Worm (Caenorhabditis elegans) whole organism, L4 larva: ENCODE measurements around the gene T13F3.4.
A peak's percentile ranks its signal among the peaks of the same experiment; 100 is the strongest.

Source experiments
- F26F4.8 ChIP-seq: fragments of 200-800 bp; sonication (Bioruptor generic); conservative IDR thresholded peaks from 2 replicates; pipeline ENCODE4 v1.3.6; 2022; ENCODE audit warnings: missing genetic modification characterization, missing compliant biosample characterization
- F44E2.7 ChIP-seq: fragments of 200-800 bp; sonication (Bioruptor generic); IDR thresholded peaks from 2 replicates; pipeline ENCODE4 v2.1.2; 2022; ENCODE audit warnings: missing genetic modification characterization, missing compliant biosample characterization
- T20F7.1 ChIP-seq: fragments of 200-800 bp; sonication (Bioruptor generic); optimal IDR thresholded peaks from 2 replicates; lab custom pipeline; 2018; ENCODE audit warnings: mild to moderate bottlenecking, missing genetic modification characterization, missing compliant biosample characterization
- aha-1 ChIP-seq: fragments of 150-350 bp; peaks from one replicate; lab custom pipeline; 2014; ENCODE audit warnings: missing biosample characterization, missing genetic modification characterization
- aly-2 ChIP-seq: sonication (generic microtip); optimal IDR thresholded peaks from 2 replicates; lab custom pipeline; 2018; ENCODE audit warnings: missing biosample characterization, missing genetic modification characterization
- ces-1 ChIP-seq: fragments of 150-350 bp; sonication (generic microtip); optimal IDR thresholded peaks from 4 replicates; lab custom pipeline; 2014; ENCODE audit warnings: missing biosample characterization, missing genetic modification reagents, missing genetic modification characterization
- daf-12 ChIP-seq: fragments of 150-350 bp; optimal IDR thresholded peaks from 2 replicates; lab custom pipeline; 2014; ENCODE audit warnings: missing biosample characterization, missing genetic modification reagents, missing genetic modification characterization
- dmd-6 ChIP-seq: fragments of 200-800 bp; sonication (Bioruptor generic); IDR thresholded peaks from 2 replicates; pipeline ENCODE4 v1.3.6; 2022; ENCODE audit warnings: missing genetic modification reagents, missing genetic modification characterization, missing compliant biosample characterization
- dpl-1 ChIP-seq: fragments of 150-350 bp; optimal IDR thresholded peaks from 2 replicates; lab custom pipeline; 2014; ENCODE audit warnings: missing biosample characterization, missing genetic modification reagents, missing genetic modification characterization
- egl-43 ChIP-seq: fragments of 200-800 bp; sonication (Bioruptor generic); IDR thresholded peaks from 2 replicates; pipeline ENCODE4 v1.3.6; 2022; ENCODE audit warnings: missing genetic modification reagents, missing genetic modification characterization, missing compliant biosample characterization
- fos-1 ChIP-seq: fragments of 150-350 bp; optimal IDR thresholded peaks from 2 replicates; lab custom pipeline; 2014; ENCODE audit warnings: missing biosample characterization, missing genetic modification characterization
- lim-7 ChIP-seq: fragments of 200-800 bp; sonication (Bioruptor generic); IDR thresholded peaks from 2 replicates; pipeline ENCODE4 v1.3.6; 2022; ENCODE audit warnings: missing genetic modification characterization, missing compliant biosample characterization
- lin-1 ChIP-seq: fragments of 200-800 bp; sonication (Bioruptor generic); IDR thresholded peaks from 2 replicates; pipeline ENCODE4 v1.3.6; 2022; ENCODE audit warnings: missing genetic modification reagents, missing genetic modification characterization, missing compliant biosample characterization
- madf-5 ChIP-seq, 2 experiments: fragments of 200-800 bp; sonication (Bioruptor generic); IDR thresholded peaks; 2 replicates each; pipeline ENCODE4 v1.3.6; 2022; ENCODE audit warnings: missing compliant biosample characterization in 2 of 2, missing genetic modification characterization in 2 of 2
- madf-9 ChIP-seq: fragments of 200-800 bp; sonication (Bioruptor generic); conservative IDR thresholded peaks from 2 replicates; pipeline ENCODE4 v1.3.6; 2022; ENCODE audit warnings: missing genetic modification reagents, missing genetic modification characterization, missing compliant biosample characterization
- mdt-29 ChIP-seq: fragments of 200-800 bp; sonication (Bioruptor generic); IDR thresholded peaks from 2 replicates; pipeline ENCODE4 v1.3.6; 2022; ENCODE audit warnings: missing genetic modification reagents, missing genetic modification characterization, missing compliant biosample characterization
- mep-1 ChIP-seq: fragments of 150-350 bp; sonication (generic microtip); optimal IDR thresholded peaks from 3 replicates; lab custom pipeline; 2014; ENCODE audit warnings: missing biosample characterization, missing genetic modification characterization
- mxl-2 ChIP-seq: fragments of 200-800 bp; sonication (Bioruptor generic); conservative IDR thresholded peaks from 2 replicates; pipeline ENCODE4 v1.3.6; 2022; ENCODE audit warnings: missing genetic modification reagents, missing genetic modification characterization, missing compliant biosample characterization
- nhr-10 ChIP-seq: fragments of 150-350 bp; optimal IDR thresholded peaks from 2 replicates; lab custom pipeline; 2014; ENCODE audit warnings: missing biosample characterization, missing genetic modification characterization
- nhr-102 ChIP-seq: sonication (generic microtip); optimal IDR thresholded peaks from 2 replicates; lab custom pipeline; 2016; ENCODE audit warnings: mild to moderate bottlenecking, missing genetic modification characterization, moderate library complexity, missing compliant biosample characterization
- nhr-28 ChIP-seq: fragments of 150-350 bp; optimal IDR thresholded peaks from 2 replicates; lab custom pipeline; 2014; ENCODE audit warnings: missing biosample characterization, missing genetic modification characterization
- pqm-1 ChIP-seq: sonication (generic microtip); optimal IDR thresholded peaks from 2 replicates; lab custom pipeline; 2017; ENCODE audit warnings: missing biosample characterization, missing genetic modification characterization
- rbr-2 ChIP-seq: sonication (generic microtip); optimal IDR thresholded peaks from 2 replicates; lab custom pipeline; 2016; ENCODE audit warnings: missing genotype, missing genetic modification characterization, missing compliant biosample characterization
- set-16 ChIP-seq: fragments of 200-800 bp; sonication (Bioruptor generic); IDR thresholded peaks from 2 replicates; pipeline ENCODE4 v1.3.6; 2022; ENCODE audit warnings: missing genetic modification reagents, missing genetic modification characterization, missing compliant biosample characterization
- snpc-1.2 ChIP-seq: fragments of 200-800 bp; sonication (Bioruptor generic); IDR thresholded peaks from 2 replicates; pipeline ENCODE4 v1.3.6; 2022; ENCODE audit warnings: missing genetic modification reagents, missing genetic modification characterization, missing compliant biosample characterization
- unc-62 ChIP-seq, 3 experiments: fragments of 150-350 bp in 1 of 3; sonication (generic microtip); optimal IDR thresholded peaks in 2 of 3; peaks in 1 of 3; 1 replicate in 1 of 3; 2 replicates in 2 of 3; lab custom pipeline; 2014 to 2017; ENCODE audit warnings: missing biosample characterization in 3 of 3, missing genetic modification characterization in 3 of 3, missing genetic modification reagents in 3 of 3, missing genotype in 1 of 3
- zag-1 ChIP-seq: fragments of 150-350 bp; optimal IDR thresholded peaks from 2 replicates; lab custom pipeline; 2014; ENCODE audit warnings: missing biosample characterization, missing genetic modification characterization
- zfp-2 ChIP-seq: sonication (generic microtip); optimal IDR thresholded peaks from 2 replicates; lab custom pipeline; 2016; ENCODE audit warnings: mild to moderate bottlenecking, missing genetic modification characterization, missing compliant biosample characterization
- zfp-3 ChIP-seq: fragments of 200-800 bp; sonication (Bioruptor generic); conservative IDR thresholded peaks from 2 replicates; pipeline ENCODE4 v1.3.6; 2022; ENCODE audit warnings: missing genetic modification reagents, missing genetic modification characterization, missing compliant biosample characterization
- ztf-11 ChIP-seq: fragments of 150-350 bp; optimal IDR thresholded peaks from 2 replicates; lab custom pipeline; 2014; ENCODE audit warnings: missing biosample characterization, missing genetic modification characterization

The T13F3.4 gene

DNA sequence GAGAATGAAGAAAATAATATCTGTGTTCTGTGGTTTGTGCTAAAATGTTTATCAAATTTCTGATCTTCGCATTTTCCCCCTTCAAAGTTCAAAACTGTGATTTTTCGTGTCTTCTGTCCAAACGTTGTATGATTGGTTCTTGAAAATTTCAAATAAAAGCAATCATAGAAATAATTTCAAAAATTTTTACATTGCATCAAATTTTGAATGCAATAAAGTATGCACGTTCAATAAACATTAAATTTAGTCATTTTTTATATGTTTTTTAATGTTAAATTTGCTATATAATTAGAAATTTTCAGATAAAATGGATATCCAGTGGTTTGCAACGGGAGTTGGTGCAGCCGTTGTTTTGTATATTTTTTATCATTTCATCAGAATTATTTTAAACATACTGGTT, 42.4 kb downstream of the T13F3.4 start, which contains the start of gene stdh-2:
Gene stdh-2, plus strand, starts transcription at position 301 of the 400 bp plus-strand sequence.
- TF ChIP-seq F26F4.8 (GFP tag; lab: Robert Waterston, UW) (no peak), dmd-6 (GFP tag; lab: Robert Waterston, UW) (no peak), nhr-28 (tag; lab: Kevin White, UChicago) (peak; percentile 54), aly-2 (tag; lab: Kevin White, UChicago) (no peak), egl-43 (GFP tag; lab: Robert Waterston, UW) (no peak), set-16 (GFP tag; lab: Robert Waterston, UW) (no peak), dpl-1 (GFP tag; lab: Kevin White, UChicago) (no peak), nhr-102 (tag; lab: Kevin White, UChicago) (no peak)
- TF ChIP-seq, all 104 proteins: peak for 1

ce11 chrV:16220020-16220419, 46.4 kb downstream of the T13F3.4 start:
- TF ChIP-seq unc-62 (GFP tag; optimal IDR thresholded peaks at IDR 0.05 in 1 of 2; lab: Kevin White, UChicago) (peak in 1 of 2 experiments; percentile 93), unc-62 (tag; optimal IDR thresholded peaks at IDR 0.05; lab: Kevin White, UChicago) (no peak), zfp-3 (GFP tag; lab: Robert Waterston, UW) (no peak)

ce11 chrV:16218972-16219757, 47.2 kb downstream of the T13F3.4 start, which contains the start of gene glc-1:
Gene glc-1, plus strand, starts transcription at chrV:16219634.
- TF ChIP-seq dmd-6 (GFP tag; lab: Robert Waterston, UW) (peak; percentile 43; the same call in 1 of the 2 replicates), snpc-1.2 (no peak), nhr-28 (tag; lab: Kevin White, UChicago) (peak; percentile 30), rbr-2 (tag; lab: Kevin White, UChicago) (no peak), lim-7 (GFP tag; lab: Robert Waterston, UW) (no peak), zfp-2 (tag; lab: Kevin White, UChicago) (no peak), pqm-1 (tag; lab: Kevin White, UChicago) (peak; percentile 56), madf-9 (GFP tag; lab: Robert Waterston, UW) (no peak), fos-1 (no peak), F44E2.7 (GFP tag; lab: Robert Waterston, UW) (no peak)

DNA sequence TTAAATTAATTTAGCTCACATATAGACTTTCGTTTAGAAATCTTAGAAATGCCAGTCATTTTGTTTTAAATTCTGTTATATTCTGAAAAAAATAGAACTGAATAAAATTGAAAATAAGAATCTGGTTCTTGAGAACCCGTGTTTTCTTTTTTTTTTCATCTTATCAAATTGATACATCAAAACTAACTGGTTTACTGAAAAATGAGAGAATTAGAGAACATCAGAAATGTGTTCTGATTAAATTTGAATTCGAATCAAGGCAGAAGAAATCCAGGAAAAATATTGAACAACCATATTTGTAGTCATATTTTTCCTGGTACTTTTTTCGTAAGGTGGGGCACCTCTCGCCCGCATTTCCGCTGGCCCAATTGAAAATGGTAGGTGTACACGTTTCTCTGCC, 47.9 kb downstream of the T13F3.4 start, which contains the start of gene F11A5.15:
Gene F11A5.15, minus strand, starts transcription at position 101 of the 400 bp plus-strand sequence.
- TF ChIP-seq madf-5 (GFP tag; IDR thresholded peaks at IDR 0.05; lab: Robert Waterston, UW) (no peak), nhr-28 (tag; lab: Kevin White, UChicago) (no peak), mep-1 (tag; lab: Kevin White, UChicago) (no peak), daf-12 (tag; lab: Kevin White, UChicago) (no peak), T20F7.1 (GFP tag; lab: Kevin White, UChicago) (no peak), ztf-11 (tag; lab: Kevin White, UChicago) (no peak), ces-1 (GFP tag; lab: Kevin White, UChicago) (no peak), aha-1 (tag; lab: Kevin White, UChicago) (peak; percentile 87), zag-1 (tag; lab: Kevin White, UChicago) (no peak), lin-1 (no peak), mdt-29 (GFP tag; lab: Robert Waterston, UW) (no peak), mxl-2 (no peak), nhr-10 (tag; lab: Kevin White, UChicago) (no peak), fos-1 (no peak), unc-62 (GFP tag; optimal IDR thresholded peaks at IDR 0.05 in 1 of 2; lab: Kevin White, UChicago) (peak in 1 of 2 experiments; percentile 67), unc-62 (tag; optimal IDR thresholded peaks at IDR 0.05; lab: Kevin White, UChicago) (no peak)
- TF ChIP-seq, all 104 proteins: peak for 2
